Fruit fly (Drosophila melanogaster) whole organism, adult: Measurements from ENCODE around the gene CG10877.

Experiments
- CG11617 ChIP-seq: fragments of 200-800 bp; sonication (Bioruptor generic); optimal IDR thresholded peaks from 2 replicates; lab custom pipeline; 2017; ENCODE audit warnings: mild to moderate bottlenecking, missing biosample characterization, missing genetic modification reagents, missing genetic modification characterization
- CG12768 ChIP-seq: fragments of 200-800 bp; sonication (Bioruptor generic); optimal IDR thresholded peaks from 2 replicates; lab custom pipeline; 2017; ENCODE audit warnings: missing biosample characterization, missing genetic modification characterization, mild to moderate bottlenecking, moderate library complexity, missing genetic modification reagents
- CG5204 ChIP-seq: fragments of 200-800 bp; sonication (Bioruptor generic); optimal IDR thresholded peaks from 2 replicates; lab custom pipeline; 2016; ENCODE audit warnings: missing biosample characterization, missing genetic modification characterization
- CG7101 ChIP-seq: fragments of 200-800 bp; sonication (Bioruptor generic); optimal IDR thresholded peaks from 2 replicates; lab custom pipeline; 2018; ENCODE audit warnings: missing biosample characterization, mild to moderate bottlenecking, missing genetic modification characterization, moderate library complexity
- Clk ChIP-seq: fragments of 200-800 bp; sonication (Bioruptor generic); optimal IDR thresholded peaks from 2 replicates; lab custom pipeline; 2017; ENCODE audit warnings: missing biosample characterization, missing genetic modification characterization
- Mnt ChIP-seq: fragments of 200-800 bp; sonication (Bioruptor generic); optimal IDR thresholded peaks from 2 replicates; lab custom pipeline; 2016; ENCODE audit warnings: missing biosample characterization, mild to moderate bottlenecking, missing genetic modification characterization
- bab1 ChIP-seq: fragments of 200-800 bp; sonication (Bioruptor generic); optimal IDR thresholded peaks from 3 replicates; lab custom pipeline; 2019; ENCODE audit warnings: missing biosample characterization, mild to moderate bottlenecking, missing genetic modification characterization, moderate library complexity
- cic ChIP-seq: fragments of 200-800 bp; sonication (Bioruptor generic); optimal IDR thresholded peaks from 2 replicates; lab custom pipeline; 2017; ENCODE audit warnings: missing biosample characterization, mild to moderate bottlenecking, missing genetic modification characterization, moderate library complexity
- cnc ChIP-seq, 2 experiments: fragments of >200 bp; optimal IDR thresholded peaks; 2 replicates each; lab custom pipeline; 2017
- kay ChIP-seq: fragments of 200-800 bp; sonication (Bioruptor generic); peaks from one replicate; lab custom pipeline; 2016; ENCODE audit warnings: missing biosample characterization, missing genetic modification characterization, borderline replicate concordance
- tj ChIP-seq: fragments of 200-800 bp; sonication (Bioruptor generic); optimal IDR thresholded peaks from 3 replicates; lab custom pipeline; 2017; ENCODE audit warnings: missing biosample characterization, mild to moderate bottlenecking, missing genetic modification characterization, moderate library complexity

DNA sequence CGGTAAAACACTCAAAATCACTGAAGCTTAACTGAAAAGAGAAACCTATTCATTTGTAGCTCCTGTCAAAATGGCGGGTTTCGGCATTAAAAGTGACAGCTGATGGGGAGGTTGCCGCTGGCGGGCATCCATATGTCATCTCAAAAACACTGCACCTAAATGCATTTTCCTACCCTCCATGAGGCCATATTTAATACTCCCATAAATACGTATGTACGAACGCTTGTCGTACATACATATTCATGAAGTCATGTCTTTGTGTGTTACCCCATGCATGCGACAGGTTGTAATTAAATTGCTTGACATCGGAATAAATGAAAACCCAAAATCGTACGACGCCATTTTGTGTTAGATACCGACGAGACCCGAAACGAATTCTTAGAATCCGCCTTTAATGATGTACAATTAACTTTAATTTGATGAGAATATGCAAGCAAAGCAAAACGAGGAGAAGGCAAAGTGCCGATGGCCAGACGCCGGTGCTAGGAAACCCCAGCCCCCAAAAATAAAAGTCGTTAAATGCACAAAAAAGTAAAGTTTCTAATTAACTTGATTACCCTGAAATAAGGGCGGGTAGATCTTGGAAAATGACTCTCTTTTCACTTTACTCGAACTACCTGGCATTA, 32.6 kb upstream of the CG10877 start:
- TF ChIP-seq Clk (no peak), cic (GFP tag; lab: Kevin White, UChicago) (no peak), CG5204 (GFP tag; lab: Kevin White, UChicago) (no peak), kay (GFP tag; lab: Kevin White, UChicago) (no peak), tj (peak; percentile 10), CG7101 (tag; lab: Kevin White, UChicago) (no peak), Mnt (GFP tag; lab: Kevin White, UChicago) (no peak), CG12768 (no peak), cnc (optimal IDR thresholded peaks at IDR 0.05; lab: Kevin White, UChicago) (no peak), bab1 (GFP tag; lab: Kevin White, UChicago) (no peak), CG11617 (GFP tag; lab: Kevin White, UChicago) (no peak)
